Fruit fly (Drosophila melanogaster): ENCODE results near the gene frma.

The frma gene

dm6 chrX:5487381-5487780 is 8.5 kb downstream of the frma start:
- TF ChIP-seq Rel (GFP tag; optimal IDR thresholded peaks at IDR 0.05), result no peak
- TF ChIP-seq Rel (tag; optimal IDR thresholded peaks at IDR 0.05), result no peak
- no peak for TF ChIP-seq sv (GFP tag; optimal IDR thresholded peaks at IDR 0.05)
- TF ChIP-seq br (GFP tag; optimal IDR thresholded peaks at IDR 0.05), result no peak
- TF ChIP-seq tai (GFP tag; optimal IDR thresholded peaks at IDR 0.05), result no peak
- no peak for TF ChIP-seq Dfd (GFP tag; optimal IDR thresholded peaks at IDR 0.05)
- TF ChIP-seq jim (GFP tag; optimal IDR thresholded peaks at IDR 0.05), result no peak
- no peak for TF ChIP-seq CG32264 (GFP tag; optimal IDR thresholded peaks at IDR 0.05)

dm6 chrX:5485903-5486302 is 9.9 kb downstream of the frma start:
- no peak for TF ChIP-seq Mio (GFP tag; optimal IDR thresholded peaks at IDR 0.05)
- TF ChIP-seq HLH106 (tag; optimal IDR thresholded peaks at IDR 0.05), result no peak
- no peak for TF ChIP-seq CG32264 (GFP tag; optimal IDR thresholded peaks at IDR 0.05)
- no peak for TF ChIP-seq br (GFP tag; optimal IDR thresholded peaks at IDR 0.05)

- TF ChIP-seq ey (GFP tag; optimal IDR thresholded peaks at IDR 0.05) (no peak), sv (GFP tag; optimal IDR thresholded peaks at IDR 0.05) (no peak), pan (optimal IDR thresholded peaks at IDR 0.05) (no peak), Myc (optimal IDR thresholded peaks at IDR 0.05) (no peak), Dif (GFP tag; optimal IDR thresholded peaks at IDR 0.05; ENCODE audit: partially characterized antibody) (no peak), CrebA (GFP tag; optimal IDR thresholded peaks at IDR 0.05; ENCODE audit: borderline replicate concordance) (no peak), sage (GFP tag; optimal IDR thresholded peaks at IDR 0.05) (no peak), jim (GFP tag; optimal IDR thresholded peaks at IDR 0.05) (no peak), lola (GFP tag; optimal IDR thresholded peaks at IDR 0.05) (no peak), fru (GFP tag; optimal IDR thresholded peaks at IDR 0.05) (no peak), rgr (GFP tag; optimal IDR thresholded peaks at IDR 0.05) (no peak), Jra (GFP tag; optimal IDR thresholded peaks at IDR 0.05) (no peak), Hr78 (GFP tag; optimal IDR thresholded peaks at IDR 0.05) (no peak), OdsH (GFP tag; optimal IDR thresholded peaks at IDR 0.05) (no peak), Hr83 (GFP tag; optimal IDR thresholded peaks at IDR 0.05; ENCODE audit: poor library complexity, severe bottlenecking) (no peak), Mio (GFP tag; optimal IDR thresholded peaks at IDR 0.05) (no peak), CG32264 (GFP tag; optimal IDR thresholded peaks at IDR 0.05) (no peak), woc (GFP tag; optimal IDR thresholded peaks at IDR 0.05) (no peak)
These were observed 49.4 kb downstream of the frma start, which contains the start of gene SPR for dm6 chrX:5446404-5446803. Gene SPR (plus strand): TSS chrX:5446656.
